In the genomic region with DNA sequence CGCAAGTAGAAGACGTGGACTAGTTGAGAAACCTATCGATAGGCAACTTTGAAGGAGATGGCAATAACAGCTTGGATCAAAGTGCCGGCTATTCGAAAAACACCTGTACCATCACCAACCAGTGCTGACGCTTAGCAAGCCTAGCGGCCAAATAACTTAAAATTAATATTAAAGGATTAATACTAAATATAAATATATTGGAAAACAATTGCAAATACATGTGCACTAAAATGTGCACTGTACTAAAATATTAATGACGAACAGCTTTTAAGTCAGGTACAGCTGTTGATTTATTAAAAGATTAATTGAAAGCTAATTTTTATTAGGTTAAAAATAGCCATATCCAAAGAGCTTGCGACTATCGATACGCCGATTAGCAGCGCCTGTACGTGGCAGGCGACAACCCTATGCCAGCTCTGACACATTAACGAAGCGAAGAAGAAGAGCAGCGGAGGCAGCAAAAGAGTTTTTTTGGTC, we compare ENCODE assay signal across 5 fruit fly cellular contexts.
A peak's percentile ranks its signal among the peaks of the same experiment; 100 is the strongest.
TF ChIP-seq lines count a peak whose summit lies in the region.

Gene CG9302 (minus strand): TSS at position 51 of the 477 bp plus-strand sequence.
Gene beta'COP (plus strand): TSS at position 415 of the 477 bp plus-strand sequence.

TF ChIP-seq in whole organism, adult, 20 proteins besides CTCF, POLR2A, EP300 and RAD21 (continued from another document):
- TF ChIP-seq CG1620 (GFP tag; optimal IDR thresholded peaks at IDR 0.05; lab: Kevin White, UChicago) (peak; percentile 82), CG5204 (GFP tag; optimal IDR thresholded peaks at IDR 0.05; lab: Kevin White, UChicago) (no peak), Clk (GFP tag; optimal IDR thresholded peaks at IDR 0.05; lab: Kevin White, UChicago) (peak; percentile 69), CG14711 (tag; optimal IDR thresholded peaks at IDR 0.05; lab: Kevin White, UChicago) (peak; percentile 97)

TF ChIP-seq in whole organism, embryonic, 481 proteins besides CTCF, POLR2A, EP300 and RAD21 (continued from another document and continues in another):
- TF ChIP-seq CG30020 (tag; optimal IDR thresholded peaks at IDR 0.05; lab: Kevin White, UChicago) (peak; percentile 69), Mad (GFP tag; optimal IDR thresholded peaks at IDR 0.05; lab: Kevin White, UChicago) (peak; percentile 47), repo (GFP tag; optimal IDR thresholded peaks at IDR 0.05; lab: Kevin White, UChicago) (no peak), crol (GFP tag; IDR thresholded peaks at IDR 0.05; lab: Robert Waterston, UW) (no peak), zfh1 (GFP tag; IDR thresholded peaks at IDR 0.05; lab: Robert Waterston, UW) (peak; percentile 60; the same call in 1 of the 3 replicates), nmo (GFP tag; optimal IDR thresholded peaks at IDR 0.05; lab: Kevin White, UChicago) (peak; percentile 91), schlank (tag; optimal IDR thresholded peaks at IDR 0.05; lab: Kevin White, UChicago) (no peak), shn (GFP tag; optimal IDR thresholded peaks at IDR 0.05; lab: Kevin White, UChicago) (peak; percentile 9), ash1 (GFP tag; optimal IDR thresholded peaks at IDR 0.05; lab: Kevin White, UChicago) (no peak), CG1233 (GFP tag; optimal IDR thresholded peaks at IDR 0.05; lab: Kevin White, UChicago) (peak; percentile 36), wor (GFP tag; IDR thresholded peaks at IDR 0.05; lab: Robert Waterston, UW) (no peak; the same call in 1 of the 2 replicates), row (GFP tag; IDR thresholded peaks at IDR 0.05; lab: Robert Waterston, UW) (peak; percentile 95), CG10147 (GFP tag; optimal IDR thresholded peaks at IDR 0.05; lab: Kevin White, UChicago) (peak; percentile 78), bcd (GFP tag; optimal IDR thresholded peaks at IDR 0.05; lab: Kevin White, UChicago) (peak; percentile 80), crp (GFP tag; optimal IDR thresholded peaks at IDR 0.05; lab: Kevin White, UChicago) (peak in 1 of 2 experiments; percentile 39), Dbx (GFP tag; IDR thresholded peaks at IDR 0.05; lab: Robert Waterston, UW) (peak; percentile 80), CG18619 (GFP tag; optimal IDR thresholded peaks at IDR 0.05; lab: Kevin White, UChicago) (peak; percentile 68), slou (GFP tag; optimal IDR thresholded peaks at IDR 0.05; lab: Kevin White, UChicago) (peak; percentile 81), Hr51 (GFP tag; optimal IDR thresholded peaks at IDR 0.05; lab: Kevin White, UChicago) (peak in 1 of 2 experiments; percentile 38), CG9609 (GFP tag; optimal IDR thresholded peaks at IDR 0.05; lab: Kevin White, UChicago) (no peak), seq (GFP tag; IDR thresholded peaks at IDR 0.05; lab: Robert Waterston, UW) (no peak), lmd (GFP tag; IDR thresholded peaks at IDR 0.05; lab: Robert Waterston, UW) (peak; percentile 69), CrebB (tag; optimal IDR thresholded peaks at IDR 0.05; lab: Kevin White, UChicago) (no peak), scrt (GFP tag; optimal IDR thresholded peaks at IDR 0.05; lab: Kevin White, UChicago) (peak; percentile 67), Vsx1 (GFP tag; optimal IDR thresholded peaks at IDR 0.05; lab: Kevin White, UChicago) (no peak), CG5245 (GFP tag; optimal IDR thresholded peaks at IDR 0.05; lab: Kevin White, UChicago) (peak; percentile 31), slbo (GFP tag; IDR thresholded peaks at IDR 0.05; lab: Robert Waterston, UW) (peak; percentile 73), Hr39 (optimal IDR thresholded peaks at IDR 0.05; lab: Kevin White, UChicago) (no peak), CG2678 (tag; optimal IDR thresholded peaks at IDR 0.05; lab: Kevin White, UChicago) (no peak), CG10431 (GFP tag; optimal IDR thresholded peaks at IDR 0.05; lab: Kevin White, UChicago) (peak; percentile 17)

TF ChIP-seq in whole organism, prepupa, 60 proteins besides CTCF, POLR2A, EP300 and RAD21 (continued from another document and continues in another):
- TF ChIP-seq CG4318 (GFP tag; optimal IDR thresholded peaks at IDR 0.05; lab: Kevin White, UChicago): no peak
- TF ChIP-seq Lpt (GFP tag; optimal IDR thresholded peaks at IDR 0.05; lab: Kevin White, UChicago): no peak
- TF ChIP-seq svp (GFP tag; lab: Kevin White, UChicago): no peak
- peak; percentile 21 for TF ChIP-seq Eip93F (GFP tag; optimal IDR thresholded peaks at IDR 0.05; lab: Kevin White, UChicago)
- TF ChIP-seq CG31627 (GFP tag; optimal IDR thresholded peaks at IDR 0.05; lab: Kevin White, UChicago): peak; percentile 61
- TF ChIP-seq CG7368 (GFP tag; optimal IDR thresholded peaks at IDR 0.05; lab: Kevin White, UChicago): no peak
- TF ChIP-seq Sox14 (GFP tag; optimal IDR thresholded peaks at IDR 0.05; lab: Kevin White, UChicago): no peak
- TF ChIP-seq Hr39 (GFP tag; optimal IDR thresholded peaks at IDR 0.05; lab: Kevin White, UChicago): no peak
- no peak for TF ChIP-seq CG6163 (GFP tag; IDR thresholded peaks at IDR 0.05; lab: Robert Waterston, UW)
- TF ChIP-seq OdsH (GFP tag; optimal IDR thresholded peaks at IDR 0.05; lab: Kevin White, UChicago): peak; percentile 74
- TF ChIP-seq salr (GFP tag; optimal IDR thresholded peaks at IDR 0.05; lab: Kevin White, UChicago): no peak
- TF ChIP-seq Hr38 (GFP tag; optimal IDR thresholded peaks at IDR 0.05; lab: Kevin White, UChicago): no peak
- no peak for TF ChIP-seq pdm3 (GFP tag; optimal IDR thresholded peaks at IDR 0.05; lab: Kevin White, UChicago)
- TF ChIP-seq fkh (GFP tag; optimal IDR thresholded peaks at IDR 0.05; lab: Kevin White, UChicago): no peak
- no peak for TF ChIP-seq CG8632 (GFP tag; optimal IDR thresholded peaks at IDR 0.05; lab: Kevin White, UChicago)
- peak; percentile 28; the same call in 1 of the 3 replicates for TF ChIP-seq eg (GFP tag; IDR thresholded peaks at IDR 0.05; lab: Robert Waterston, UW)
- peak; percentile 56 for TF ChIP-seq dsx (GFP tag; optimal IDR thresholded peaks at IDR 0.05; lab: Kevin White, UChicago; ENCODE audit: poor library complexity, severe bottlenecking)
- TF ChIP-seq CG6808 (GFP tag; optimal IDR thresholded peaks at IDR 0.05; lab: Kevin White, UChicago): no peak
- peak; percentile 48 for TF ChIP-seq CG34406 (GFP tag; optimal IDR thresholded peaks at IDR 0.05; lab: Kevin White, UChicago)
- peak; percentile 55 for TF ChIP-seq CG11902 (GFP tag; optimal IDR thresholded peaks at IDR 0.05; lab: Kevin White, UChicago)
- no peak for TF ChIP-seq CG8119 (GFP tag; IDR thresholded peaks at IDR 0.05; lab: Robert Waterston, UW)
- TF ChIP-seq cyc (GFP tag; optimal IDR thresholded peaks at IDR 0.05; lab: Kevin White, UChicago): peak; percentile 46
- TF ChIP-seq Sox15 (GFP tag; optimal IDR thresholded peaks at IDR 0.05; lab: Kevin White, UChicago): peak; percentile 66
- TF ChIP-seq spab (GFP tag; optimal IDR thresholded peaks at IDR 0.05; lab: Kevin White, UChicago): no peak
- peak; percentile 45 for TF ChIP-seq CG6792 (GFP tag; optimal IDR thresholded peaks at IDR 0.05; lab: Kevin White, UChicago)
- TF ChIP-seq CG11762 (GFP tag; optimal IDR thresholded peaks at IDR 0.05; lab: Kevin White, UChicago; ENCODE audit: insufficient read depth): peak; percentile 32
- TF ChIP-seq vri (GFP tag; optimal IDR thresholded peaks at IDR 0.05; lab: Kevin White, UChicago): no peak
- TF ChIP-seq Smox (GFP tag; optimal IDR thresholded peaks at IDR 0.05; lab: Kevin White, UChicago): no peak
- peak; percentile 14; the same call in 1 of the 2 replicates for TF ChIP-seq CG11294 (GFP tag; IDR thresholded peaks at IDR 0.05; lab: Robert Waterston, UW)
- no peak for TF ChIP-seq CG8319 (GFP tag; optimal IDR thresholded peaks at IDR 0.05; lab: Kevin White, UChicago)
- no peak for TF ChIP-seq CG9139 (GFP tag; optimal IDR thresholded peaks at IDR 0.05; lab: Kevin White, UChicago)
- TF ChIP-seq Ets21C (GFP tag; optimal IDR thresholded peaks at IDR 0.05; lab: Kevin White, UChicago): no peak

TF ChIP-seq in whole organism, pupa, 21 proteins besides CTCF, POLR2A, EP300 and RAD21 (continued from another document):
- TF ChIP-seq CG9948 (tag; optimal IDR thresholded peaks at IDR 0.05; lab: Kevin White, UChicago): peak; percentile 58
- no peak for TF ChIP-seq D1 (tag; optimal IDR thresholded peaks at IDR 0.05; lab: Kevin White, UChicago)
- TF ChIP-seq EcR (GFP tag; optimal IDR thresholded peaks at IDR 0.05; lab: Kevin White, UChicago): no peak

TF ChIP-seq in whole organism, wandering third instar larva, 38 proteins besides CTCF, POLR2A, EP300 and RAD21 (continued from another document):
- peak; percentile 86 for TF ChIP-seq HLH106 (tag; optimal IDR thresholded peaks at IDR 0.05; lab: Kevin White, UChicago)
- TF ChIP-seq dsf (GFP tag; optimal IDR thresholded peaks at IDR 0.05; lab: Kevin White, UChicago; ENCODE audit: borderline replicate concordance): no peak
- TF ChIP-seq woc (GFP tag; optimal IDR thresholded peaks at IDR 0.05; lab: Kevin White, UChicago): peak; percentile 83
- TF ChIP-seq dl (GFP tag; optimal IDR thresholded peaks at IDR 0.05; lab: Kevin White, UChicago; ENCODE audit: insufficient read depth in 1 of 2, partially characterized antibody in 2 of 2): no peak
